Fruit fly (Drosophila melanogaster) whole organism, wandering third instar larva: ENCODE measurements around the gene CG7326.

Experiments used
- Abd-B ChIP-seq: fragments of >200 bp; optimal IDR thresholded peaks from 2 replicates; lab custom pipeline; 2017; ENCODE audit warnings: missing biosample characterization, missing genetic modification characterization
- CG32264 ChIP-seq: fragments of 200-800 bp; sonication (Bioruptor generic); optimal IDR thresholded peaks from 2 replicates; lab custom pipeline; 2016; ENCODE audit warnings: missing biosample characterization, missing genetic modification characterization
- CG9705 ChIP-seq: fragments of 200-800 bp; sonication (Bioruptor generic); optimal IDR thresholded peaks from 2 replicates; lab custom pipeline; 2018; ENCODE audit warnings: missing biosample characterization, mild to moderate bottlenecking, missing genetic modification characterization
- CrebA ChIP-seq: fragments of 200-800 bp; sonication (Bioruptor generic); optimal IDR thresholded peaks from 2 replicates; lab custom pipeline; 2016; ENCODE audit warnings: missing biosample characterization, mild to moderate bottlenecking, missing genetic modification characterization, borderline replicate concordance
- Dfd ChIP-seq: fragments of >200 bp; optimal IDR thresholded peaks from 2 replicates; lab custom pipeline; 2017; ENCODE audit warnings: missing biosample characterization, missing genetic modification characterization
- Dif ChIP-seq: fragments of 200-275, 200-300 bp; sonication (Bioruptor generic); optimal IDR thresholded peaks from 2 replicates; lab custom pipeline; 2018; ENCODE audit warnings: missing biosample characterization, missing genetic modification characterization; ENCODE audit not compliant: partially characterized antibody
- HLH106 ChIP-seq: fragments of 200-800 bp; optimal IDR thresholded peaks from 3 replicates; lab custom pipeline; 2019; ENCODE audit warnings: missing biosample characterization, mild to moderate bottlenecking, missing genetic modification characterization, moderate library complexity
- Hnf4 ChIP-seq: fragments of 200-800 bp; sonication (Bioruptor generic); optimal IDR thresholded peaks from 2 replicates; lab custom pipeline; 2016; ENCODE audit warnings: missing biosample characterization, mild to moderate bottlenecking, missing genetic modification characterization
- Hr78 ChIP-seq: fragments of >200 bp; optimal IDR thresholded peaks from 2 replicates; lab custom pipeline; 2017; ENCODE audit warnings: missing biosample characterization, missing genetic modification characterization
- Hr83 ChIP-seq: fragments of 200-300 bp; sonication (Bioruptor generic); optimal IDR thresholded peaks from 2 replicates; lab custom pipeline; 2016; ENCODE audit warnings: missing biosample characterization, mild to moderate bottlenecking, missing genetic modification characterization, moderate library complexity; ENCODE audit not compliant: poor library complexity, severe bottlenecking
- Jra ChIP-seq: sonication (Bioruptor generic); optimal IDR thresholded peaks from 2 replicates; lab custom pipeline; 2016; ENCODE audit warnings: missing biosample characterization, missing genetic modification characterization
- Mio ChIP-seq: sonication (Bioruptor generic); optimal IDR thresholded peaks from 2 replicates; lab custom pipeline; 2016; ENCODE audit warnings: missing biosample characterization, missing genetic modification characterization
- Myc ChIP-seq: fragments of >200 bp; optimal IDR thresholded peaks from 2 replicates; lab custom pipeline; 2017
- N ChIP-seq: fragments of >200 bp; optimal IDR thresholded peaks from 2 replicates; lab custom pipeline; 2018; ENCODE audit warnings: missing biosample characterization, missing external identifiers, missing genetic modification characterization
- OdsH ChIP-seq: fragments of 200-800 bp; sonication (Bioruptor generic); optimal IDR thresholded peaks from 2 replicates; lab custom pipeline; 2016; ENCODE audit warnings: missing biosample characterization, mild to moderate bottlenecking, missing genetic modification characterization
- Rel ChIP-seq, 2 experiments: fragments of 200-800 bp; sonication (Bioruptor generic) in 1 of 2; optimal IDR thresholded peaks; 2 replicates in 1 of 2; 3 replicates in 1 of 2; lab custom pipeline; 2016 to 2019; ENCODE audit warnings: mild to moderate bottlenecking in 2 of 2, missing biosample characterization in 2 of 2, missing genetic modification characterization in 2 of 2, moderate library complexity in 1 of 2
- Sp1 ChIP-seq: fragments of 200-800 bp; sonication (Bioruptor generic); optimal IDR thresholded peaks from 3 replicates; lab custom pipeline; 2019; ENCODE audit warnings: missing biosample characterization, mild to moderate bottlenecking, missing genetic modification characterization, moderate library complexity
- br ChIP-seq: fragments of 200-800 bp; sonication (Bioruptor generic); optimal IDR thresholded peaks from 2 replicates; lab custom pipeline; 2016; ENCODE audit warnings: missing biosample characterization, missing genetic modification characterization
- dl ChIP-seq, 2 experiments: fragments of 175-275, 200-275 bp in 1 of 2; fragments of 200-275 bp in 1 of 2; sonication (Bioruptor generic); optimal IDR thresholded peaks; lab custom pipeline; 2018; ENCODE audit warnings: mild to moderate bottlenecking in 2 of 2, missing biosample characterization in 2 of 2, missing genetic modification characterization in 2 of 2, moderate library complexity in 2 of 2; ENCODE audit not compliant: partially characterized antibody in 2 of 2, insufficient read depth in 1 of 2
- dmrt93B ChIP-seq: fragments of 200-800 bp; sonication (Bioruptor generic); optimal IDR thresholded peaks from 2 replicates; lab custom pipeline; 2018; ENCODE audit warnings: missing biosample characterization, mild to moderate bottlenecking, missing genetic modification characterization
- dsf ChIP-seq: sonication (Bioruptor generic); optimal IDR thresholded peaks from 2 replicates; lab custom pipeline; 2016; ENCODE audit warnings: missing biosample characterization, missing genetic modification characterization, borderline replicate concordance
- ey ChIP-seq: fragments of 200-800 bp; sonication (Bioruptor generic); optimal IDR thresholded peaks from 2 replicates; lab custom pipeline; 2016; ENCODE audit warnings: missing biosample characterization, missing genetic modification characterization
- foxo ChIP-seq, 2 experiments: fragments of 200-800 bp; sonication (Bioruptor generic); optimal IDR thresholded peaks; 2 replicates in 1 of 2; 3 replicates in 1 of 2; lab custom pipeline; 2016 to 2017; ENCODE audit warnings: missing biosample characterization in 2 of 2, missing genetic modification characterization in 2 of 2
- fru ChIP-seq: fragments of 200-800 bp; sonication (Bioruptor generic); optimal IDR thresholded peaks from 3 replicates; lab custom pipeline; 2016; ENCODE audit warnings: missing biosample characterization, mild to moderate bottlenecking, missing genetic modification characterization
- h ChIP-seq: fragments of 200-800 bp; sonication (Bioruptor generic); optimal IDR thresholded peaks from 3 replicates; lab custom pipeline; 2016; ENCODE audit warnings: missing biosample characterization, mild to moderate bottlenecking, missing genetic modification characterization
- jim ChIP-seq: fragments of 175-275, 200-325 bp; sonication (Bioruptor generic); optimal IDR thresholded peaks from 2 replicates; lab custom pipeline; 2016; ENCODE audit warnings: missing biosample characterization, mild to moderate bottlenecking, missing genetic modification characterization
- lola ChIP-seq: fragments of >200 bp; optimal IDR thresholded peaks from 2 replicates; lab custom pipeline; 2017; ENCODE audit warnings: missing biosample characterization, missing genetic modification characterization
- pan ChIP-seq: fragments of >200 bp; optimal IDR thresholded peaks from 2 replicates; lab custom pipeline; 2017
- psq ChIP-seq: fragments of 200-800 bp; sonication (Bioruptor generic); optimal IDR thresholded peaks from 3 replicates; lab custom pipeline; 2017; ENCODE audit warnings: missing biosample characterization, mild to moderate bottlenecking, missing genetic modification characterization, moderate library complexity
- rgr ChIP-seq: fragments of 200-800 bp; sonication (Bioruptor generic); optimal IDR thresholded peaks from 3 replicates; lab custom pipeline; 2016; ENCODE audit warnings: missing biosample characterization, mild to moderate bottlenecking, missing genetic modification characterization
- sv ChIP-seq: fragments of 200-800 bp; sonication (Bioruptor generic); optimal IDR thresholded peaks from 3 replicates; lab custom pipeline; 2016; ENCODE audit warnings: missing biosample characterization, missing genetic modification characterization
- tai ChIP-seq: sonication (Bioruptor generic); optimal IDR thresholded peaks from 2 replicates; lab custom pipeline; 2016; ENCODE audit warnings: missing biosample characterization, missing genetic modification characterization
- woc ChIP-seq: sonication (Bioruptor generic); optimal IDR thresholded peaks from 2 replicates; lab custom pipeline; 2016; ENCODE audit warnings: missing biosample characterization, mild to moderate bottlenecking, missing genetic modification characterization

Gene CG7326

DNA sequence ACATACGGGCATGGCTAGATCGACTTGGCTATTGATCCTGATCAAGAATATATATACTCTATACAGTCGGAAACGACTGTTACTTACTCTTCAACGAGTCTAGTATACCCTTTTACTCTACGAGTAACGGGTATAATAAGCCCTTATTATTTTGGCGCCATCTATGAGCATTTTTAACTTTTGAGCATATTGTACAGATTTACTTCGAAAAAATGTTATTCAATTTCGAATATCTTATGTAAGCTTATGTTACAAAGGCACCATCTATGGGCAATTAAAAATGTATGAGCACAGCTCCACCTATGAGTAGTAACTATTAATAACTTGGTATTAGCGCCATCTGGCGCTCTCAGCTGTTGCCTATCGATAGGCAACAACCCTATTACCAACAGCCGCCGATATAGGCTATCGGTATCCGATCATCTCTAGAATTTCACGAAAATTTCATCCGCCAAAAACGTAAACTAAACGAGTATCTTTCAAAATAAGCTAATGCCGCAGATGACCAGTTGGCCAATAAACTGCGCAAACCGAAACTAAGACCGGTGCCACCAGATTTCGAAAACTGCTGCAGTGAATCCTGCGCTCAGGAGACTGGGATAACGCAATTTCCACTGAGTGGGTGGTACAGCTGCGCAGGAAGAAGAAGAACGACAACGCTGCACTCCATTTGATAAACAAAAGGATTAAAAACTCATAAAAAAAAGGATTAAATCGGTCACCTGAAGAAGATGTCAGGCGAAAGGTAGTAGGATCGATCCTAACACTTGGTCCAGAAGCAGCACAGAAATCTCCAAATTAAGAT, 20.1 kb downstream of the CG7326 start, which contains the start of gene htk:
Gene htk (plus strand): TSS at position 435 of the 805 bp plus-strand sequence.
- TF ChIP-seq rgr (GFP tag; lab: Kevin White, UChicago) (peak; percentile 74), Hnf4 (GFP tag; lab: Kevin White, UChicago) (peak; percentile 75), ey (GFP tag; lab: Kevin White, UChicago) (peak; percentile 67), Jra (peak; percentile 11), Sp1 (GFP tag; lab: Kevin White, UChicago) (peak; percentile 20), N (GFP tag; lab: Kevin White, UChicago) (no peak), tai (GFP tag; lab: Kevin White, UChicago) (no peak), woc (GFP tag; lab: Kevin White, UChicago) (no peak), Rel (GFP tag; optimal IDR thresholded peaks at IDR 0.05; lab: Kevin White, UChicago) (no peak), Rel (tag; optimal IDR thresholded peaks at IDR 0.05; lab: Kevin White, UChicago) (peak; percentile 43), h (GFP tag; lab: Kevin White, UChicago) (peak; percentile 79), CG32264 (GFP tag; lab: Kevin White, UChicago) (no peak), Mio (GFP tag; lab: Kevin White, UChicago) (no peak), lola (no peak), OdsH (peak; percentile 63), dmrt93B (GFP tag; lab: Kevin White, UChicago) (peak; percentile 35), CrebA (GFP tag; lab: Kevin White, UChicago) (no peak), CG9705 (GFP tag; lab: Kevin White, UChicago) (peak; percentile 37), jim (GFP tag; lab: Kevin White, UChicago) (no peak), br (GFP tag; lab: Kevin White, UChicago) (peak; percentile 62), Dif (GFP tag; lab: Kevin White, UChicago) (no peak), sv (peak; percentile 10), HLH106 (tag; lab: Kevin White, UChicago) (peak; percentile 52), foxo (GFP tag; optimal IDR thresholded peaks at IDR 0.05; lab: Kevin White, UChicago) (peak in 1 of 2 experiments; percentile 86), Abd-B (GFP tag; lab: Kevin White, UChicago) (no peak), dl (GFP tag; optimal IDR thresholded peaks at IDR 0.05; lab: Kevin White, UChicago; ENCODE audit: insufficient read depth in 1 of 2, partially characterized antibody in 2 of 2) (no peak), Hr83 (peak; percentile 72), dsf (no peak), fru (GFP tag; lab: Kevin White, UChicago) (peak; percentile 69), Myc (lab: Kevin White, UChicago) (peak; percentile 94), psq (GFP tag; lab: Kevin White, UChicago) (peak; percentile 65)

DNA sequence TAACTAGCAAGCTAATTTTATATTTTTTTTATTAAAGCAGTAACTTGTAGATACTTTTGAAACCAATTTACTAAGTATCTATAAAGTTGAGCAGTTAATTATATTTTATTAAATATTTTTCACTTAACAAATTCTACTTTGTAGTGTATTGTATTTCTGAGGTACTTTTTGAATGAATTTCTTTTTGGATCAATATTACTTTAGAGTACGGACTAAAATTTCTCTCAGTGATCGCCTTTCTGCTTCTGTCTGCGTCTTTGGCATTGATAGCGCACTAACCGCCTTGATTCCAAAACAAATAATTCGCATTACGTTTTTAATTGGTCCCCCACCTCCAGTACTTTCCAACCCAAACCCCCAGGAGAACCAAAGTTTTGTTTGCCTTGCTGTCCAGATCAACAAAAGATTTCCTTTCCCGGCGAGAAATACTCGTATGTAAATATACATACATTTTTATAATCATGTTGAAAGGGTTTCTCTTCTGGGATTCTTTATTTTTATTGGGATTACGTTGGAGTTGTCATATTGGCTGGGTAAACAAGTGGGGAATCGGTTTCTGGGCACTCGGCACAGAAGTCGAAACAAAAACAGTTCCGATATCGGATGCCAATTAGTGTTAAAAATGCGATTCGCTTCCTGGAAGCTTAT, 24.5 kb downstream of the CG7326 start:
- no peak for TF ChIP-seq CG32264 (GFP tag; lab: Kevin White, UChicago)
- TF ChIP-seq CG9705 (GFP tag; lab: Kevin White, UChicago), result peak; percentile 5
- TF ChIP-seq psq (GFP tag; lab: Kevin White, UChicago), result peak; percentile 2
- TF ChIP-seq Sp1 (GFP tag; lab: Kevin White, UChicago), result peak; percentile 30
- no peak for TF ChIP-seq Myc (lab: Kevin White, UChicago)

DNA sequence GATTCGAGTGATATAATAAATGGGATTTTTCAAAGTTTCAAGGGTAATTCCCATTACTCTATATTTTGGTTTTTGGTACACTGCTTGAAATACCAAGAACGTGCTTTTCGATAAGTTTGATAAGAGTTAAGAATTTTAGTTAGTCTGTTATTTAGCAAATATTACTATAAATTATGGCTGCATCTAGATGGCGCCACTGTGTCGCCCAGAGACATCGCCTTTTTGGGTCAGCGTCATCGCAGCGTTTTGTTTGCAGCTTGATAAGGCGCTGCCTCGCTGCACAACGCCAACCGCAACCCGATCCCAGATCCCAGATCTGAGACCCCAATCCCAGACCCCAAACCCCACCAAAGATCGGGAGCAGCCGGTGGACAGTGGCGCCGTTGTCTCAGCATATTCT, 25.1 kb downstream of the CG7326 start:
- no peak for TF ChIP-seq pan (lab: Kevin White, UChicago)
- no peak for TF ChIP-seq Hr78 (GFP tag; lab: Kevin White, UChicago)
- no peak for TF ChIP-seq sv
- no peak for TF ChIP-seq Abd-B (GFP tag; lab: Kevin White, UChicago)
- TF ChIP-seq foxo (GFP tag; optimal IDR thresholded peaks at IDR 0.05; lab: Kevin White, UChicago), result no peak
- no peak for TF ChIP-seq Dfd (GFP tag; lab: Kevin White, UChicago)
- no peak for TF ChIP-seq woc (GFP tag; lab: Kevin White, UChicago)
- no peak for TF ChIP-seq Hnf4 (GFP tag; lab: Kevin White, UChicago)
- no peak for TF ChIP-seq Myc (lab: Kevin White, UChicago)
- no peak for TF ChIP-seq CG9705 (GFP tag; lab: Kevin White, UChicago)
- TF ChIP-seq tai (GFP tag; lab: Kevin White, UChicago), result no peak
- no peak for TF ChIP-seq Dif (GFP tag; lab: Kevin White, UChicago)
- no peak for TF ChIP-seq jim (GFP tag; lab: Kevin White, UChicago)
- TF ChIP-seq HLH106 (tag; lab: Kevin White, UChicago), result no peak
